Fruit fly (Drosophila melanogaster): ENCODE results near the gene CG32091.

The CG32091 gene

DNA sequence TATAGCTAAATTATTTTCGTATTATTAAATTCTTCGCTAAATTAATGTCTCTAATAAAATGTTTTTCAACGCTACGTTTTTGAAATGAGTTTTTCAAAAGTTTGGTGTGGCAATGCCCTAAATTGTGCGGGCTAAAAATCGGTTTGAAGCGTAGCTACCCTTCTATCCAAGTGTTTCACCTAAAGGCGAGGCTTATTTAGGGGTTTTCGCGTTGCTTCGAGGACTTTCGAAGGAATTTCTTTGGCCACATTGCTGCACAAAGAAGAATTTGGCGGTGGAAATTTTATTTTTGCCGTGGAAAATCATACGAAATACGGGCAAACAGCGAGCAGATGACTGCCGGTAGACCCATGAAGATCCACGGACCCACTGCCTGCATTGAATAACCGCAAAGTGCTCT lies 50.6 kb downstream of the CG32091 start, which contains the start of gene TfIIEalpha (continued):
- TF ChIP-seq CG2129 (GFP tag; IDR thresholded peaks at IDR 0.05; ENCODE audit: partially characterized antibody) = no peak
- TF ChIP-seq Poxn (GFP tag; IDR thresholded peaks at IDR 0.05) = no peak
- no peak for TF ChIP-seq Fer2 (tag; optimal IDR thresholded peaks at IDR 0.05)
- no peak for TF ChIP-seq peb (GFP tag; IDR thresholded peaks at IDR 0.05)
- peak; percentile 72 for TF ChIP-seq CG42726 (GFP tag; IDR thresholded peaks at IDR 0.05; ENCODE audit: partially characterized antibody)
- TF ChIP-seq grau (tag; optimal IDR thresholded peaks at IDR 0.05) = peak; percentile 25
- TF ChIP-seq chm (GFP tag; IDR thresholded peaks at IDR 0.05) = no peak
- no peak for TF ChIP-seq tap (tag; optimal IDR thresholded peaks at IDR 0.05)
- no peak for TF ChIP-seq zfh1 (GFP tag; IDR thresholded peaks at IDR 0.05)
- TF ChIP-seq fd64A (GFP tag; optimal IDR thresholded peaks at IDR 0.05) = no peak
- no peak for TF ChIP-seq Drgx (GFP tag; IDR thresholded peaks at IDR 0.05)
- no peak for TF ChIP-seq Ravus (GFP tag; IDR thresholded peaks at IDR 0.05)
- TF ChIP-seq HmgD (GFP tag; optimal IDR thresholded peaks at IDR 0.05) = peak; percentile 69
- TF ChIP-seq ato (GFP tag; IDR thresholded peaks at IDR 0.05; ENCODE audit: partially characterized antibody) = no peak
- TF ChIP-seq nerfin-1 (tag; optimal IDR thresholded peaks at IDR 0.05) = peak; percentile 11
- peak; percentile 57 for TF ChIP-seq nmo (GFP tag; optimal IDR thresholded peaks at IDR 0.05)
- TF ChIP-seq CG7928 (GFP tag; optimal IDR thresholded peaks at IDR 0.05) = peak; percentile 15
- TF ChIP-seq jumu (GFP tag; optimal IDR thresholded peaks at IDR 0.05) = no peak
- no peak for TF ChIP-seq ash1 (GFP tag; optimal IDR thresholded peaks at IDR 0.05)
- no peak for TF ChIP-seq CG6683 (GFP tag; optimal IDR thresholded peaks at IDR 0.05)
- TF ChIP-seq otp (GFP tag; IDR thresholded peaks at IDR 0.05) = no peak
- TF ChIP-seq CG11723 (GFP tag; optimal IDR thresholded peaks at IDR 0.05) = no peak
- TF ChIP-seq CG6689 (GFP tag; IDR thresholded peaks at IDR 0.05) = no peak
- TF ChIP-seq Hsf (GFP tag; optimal IDR thresholded peaks at IDR 0.05) = peak; percentile 11
- TF ChIP-seq exex (tag; optimal IDR thresholded peaks at IDR 0.05) = no peak
- TF ChIP-seq Sry-δ (GFP tag; optimal IDR thresholded peaks at IDR 0.05) = peak; percentile 59
- no peak for TF ChIP-seq zen2 (GFP tag; IDR thresholded peaks at IDR 0.05; ENCODE audit: partially characterized antibody)
- TF ChIP-seq CG10366 (GFP tag; IDR thresholded peaks at IDR 0.05) = no peak
- no peak for TF ChIP-seq Trl (optimal IDR thresholded peaks at IDR 0.05)
- TF ChIP-seq Trl (GFP tag; optimal IDR thresholded peaks at IDR 0.05) = no peak
- no peak for TF ChIP-seq ftz-f1 (GFP tag; optimal IDR thresholded peaks at IDR 0.05)
- no peak for TF ChIP-seq so (GFP tag; IDR thresholded peaks at IDR 0.05)
- no peak for TF ChIP-seq lbe (GFP tag; optimal IDR thresholded peaks at IDR 0.05)
- no peak for TF ChIP-seq fd3F (GFP tag; optimal IDR thresholded peaks at IDR 0.05)
- TF ChIP-seq Fer1 (GFP tag; optimal IDR thresholded peaks at IDR 0.05) = peak; percentile 11
- TF ChIP-seq abd-A (tag; optimal IDR thresholded peaks at IDR 0.05) = no peak
- TF ChIP-seq dpn (GFP tag; optimal IDR thresholded peaks at IDR 0.05) = peak; percentile 15 to 22
- no peak for TF ChIP-seq usp (GFP tag; optimal IDR thresholded peaks at IDR 0.05)
- TF ChIP-seq CG3726 (GFP tag; IDR thresholded peaks at IDR 0.05) = no peak
- no peak for TF ChIP-seq CG6654 (GFP tag; optimal IDR thresholded peaks at IDR 0.05)
- TF ChIP-seq z (GFP tag; IDR thresholded peaks at IDR 0.05) = no peak
- TF ChIP-seq hth (optimal IDR thresholded peaks at IDR 0.05) = no peak
- no peak for TF ChIP-seq CG6254 (GFP tag; optimal IDR thresholded peaks at IDR 0.05)
- TF ChIP-seq CG13123 (GFP tag; optimal IDR thresholded peaks at IDR 0.05) = no peak
- TF ChIP-seq Dip3 (GFP tag; optimal IDR thresholded peaks at IDR 0.05) = no peak
- TF ChIP-seq slbo (GFP tag; IDR thresholded peaks at IDR 0.05) = 0 out of 2 replicates have a peak, but pooled peaks have one; percentile 8
- TF ChIP-seq Hmr (GFP tag; optimal IDR thresholded peaks at IDR 0.05) = peak; percentile 62
- no peak for TF ChIP-seq Ptx1 (GFP tag; IDR thresholded peaks at IDR 0.05)
- no peak for TF ChIP-seq CG1024 (GFP tag; IDR thresholded peaks at IDR 0.05)
- TF ChIP-seq Antp (GFP tag; optimal IDR thresholded peaks at IDR 0.05) = no peak
- no peak for TF ChIP-seq CG8281 (tag; optimal IDR thresholded peaks at IDR 0.05)
- TF ChIP-seq H2.0 (GFP tag; IDR thresholded peaks at IDR 0.05) = 0 out of 2 replicates have a peak, but pooled peaks have one; percentile 3
- TF ChIP-seq pzg (GFP tag; optimal IDR thresholded peaks at IDR 0.05) = peak; percentile 97
